Worm (Caenorhabditis elegans) whole organism, late embryonic: ENCODE results near the gene srw-145.

Source experiments
- C08G9.2 ChIP-seq: sonication (generic microtip); optimal IDR thresholded peaks from 2 replicates; lab custom pipeline; 2016; ENCODE audit warnings: mild to moderate bottlenecking, missing genetic modification characterization, moderate library complexity, missing compliant biosample characterization
- C38D4.7 ChIP-seq: fragments of 200-800 bp; sonication (Bioruptor generic); optimal IDR thresholded peaks from 2 replicates; lab custom pipeline; 2018; ENCODE audit warnings: mild to moderate bottlenecking, missing genetic modification characterization, moderate library complexity, missing compliant biosample characterization
- K09A11.1 ChIP-seq: sonication (generic microtip); optimal IDR thresholded peaks from 2 replicates; lab custom pipeline; 2017; ENCODE audit warnings: antibody characterized with exemption, mild to moderate bottlenecking, missing genetic modification characterization, missing compliant biosample characterization; ENCODE audit not compliant: insufficient read depth
- ama-1 ChIP-seq: fragments of 150-350 bp; optimal IDR thresholded peaks from 2 replicates; lab custom pipeline; 2014
- ceh-18 ChIP-seq: sonication (generic microtip); optimal IDR thresholded peaks from 2 replicates; lab custom pipeline; 2016; ENCODE audit warnings: missing genetic modification characterization, missing compliant biosample characterization
- ceh-19 ChIP-seq: fragments of 200-800 bp; sonication (Bioruptor generic); optimal IDR thresholded peaks from 2 replicates; lab custom pipeline; 2018; ENCODE audit warnings: mild to moderate bottlenecking, missing genetic modification characterization, missing compliant biosample characterization
- ceh-24 ChIP-seq: sonication (generic microtip); optimal IDR thresholded peaks from 2 replicates; lab custom pipeline; 2016; ENCODE audit warnings: mild to moderate bottlenecking, missing genetic modification characterization, missing compliant biosample characterization
- ceh-30 ChIP-seq: fragments of 150-350 bp; optimal IDR thresholded peaks from 2 replicates; lab custom pipeline; 2014; ENCODE audit warnings: missing biosample characterization, missing genetic modification characterization
- ceh-31 ChIP-seq: sonication (generic microtip); optimal IDR thresholded peaks from 2 replicates; lab custom pipeline; 2016; ENCODE audit warnings: missing genetic modification characterization, missing compliant biosample characterization
- ceh-48 ChIP-seq: sonication (generic microtip); optimal IDR thresholded peaks from 2 replicates; lab custom pipeline; 2016; ENCODE audit warnings: missing genetic modification characterization, inconsistent platforms, missing compliant biosample characterization
- ceh-6 ChIP-seq: fragments of 200-800 bp; sonication (Bioruptor generic); optimal IDR thresholded peaks from 2 replicates; lab custom pipeline; 2018; ENCODE audit warnings: mild to moderate bottlenecking, missing genetic modification characterization, missing compliant biosample characterization
- che-1 ChIP-seq: sonication (generic microtip); optimal IDR thresholded peaks from 2 replicates; lab custom pipeline; 2016; ENCODE audit warnings: mild to moderate bottlenecking, missing genetic modification characterization, missing compliant biosample characterization
- dmd-4 ChIP-seq: sonication (generic microtip); optimal IDR thresholded peaks from 2 replicates; lab custom pipeline; 2016; ENCODE audit warnings: borderline replicate concordance, missing genetic modification characterization, missing compliant biosample characterization
- dve-1 ChIP-seq: sonication (generic microtip); optimal IDR thresholded peaks from 2 replicates; lab custom pipeline; 2017; ENCODE audit warnings: antibody characterized with exemption, mild to moderate bottlenecking, missing genetic modification characterization, missing compliant biosample characterization
- elt-2 ChIP-seq: sonication (generic microtip); optimal IDR thresholded peaks from 2 replicates; lab custom pipeline; 2016; ENCODE audit warnings: missing genetic modification reagents, missing genetic modification characterization, missing compliant biosample characterization
- elt-4 ChIP-seq: sonication (generic microtip); optimal IDR thresholded peaks from 2 replicates; lab custom pipeline; 2016; ENCODE audit warnings: missing genetic modification characterization, missing compliant biosample characterization
- gmeb-2 ChIP-seq: sonication (generic microtip); optimal IDR thresholded peaks from 2 replicates; lab custom pipeline; 2016; ENCODE audit warnings: missing genetic modification characterization, inconsistent platforms, missing compliant biosample characterization
- hlh-13 ChIP-seq: fragments of 200-800 bp; sonication (Bioruptor generic); optimal IDR thresholded peaks from 2 replicates; lab custom pipeline; 2018; ENCODE audit warnings: mild to moderate bottlenecking, missing genetic modification characterization, missing compliant biosample characterization
- hlh-15 ChIP-seq: sonication (generic microtip); optimal IDR thresholded peaks from 2 replicates; lab custom pipeline; 2016; ENCODE audit warnings: missing genetic modification characterization, missing compliant biosample characterization
- hlh-30 ChIP-seq: sonication (generic microtip); optimal IDR thresholded peaks from 2 replicates; lab custom pipeline; 2017; ENCODE audit warnings: antibody characterized with exemption, missing genetic modification characterization, missing compliant biosample characterization; ENCODE audit not compliant: insufficient read depth
- lin-11 ChIP-seq: fragments of 200-800 bp; sonication (Bioruptor generic); optimal IDR thresholded peaks from 2 replicates; lab custom pipeline; 2018; ENCODE audit warnings: mild to moderate bottlenecking, missing genetic modification characterization, missing compliant biosample characterization
- madf-2 ChIP-seq: sonication (generic microtip); optimal IDR thresholded peaks from 2 replicates; lab custom pipeline; 2017; ENCODE audit warnings: missing genetic modification characterization, missing compliant biosample characterization
- mec-3 ChIP-seq: sonication (generic microtip); optimal IDR thresholded peaks from 2 replicates; lab custom pipeline; 2016; ENCODE audit warnings: borderline replicate concordance, missing genetic modification characterization, missing compliant biosample characterization
- nhr-11 ChIP-seq: fragments of 150-350 bp; optimal IDR thresholded peaks from 2 replicates; lab custom pipeline; 2014; ENCODE audit warnings: missing biosample characterization, missing genetic modification characterization
- nhr-232 ChIP-seq: sonication (generic microtip); optimal IDR thresholded peaks from 2 replicates; lab custom pipeline; 2016; ENCODE audit warnings: missing genetic modification characterization, missing compliant biosample characterization
- odd-2 ChIP-seq: sonication (generic microtip); optimal IDR thresholded peaks from 2 replicates; lab custom pipeline; 2017; ENCODE audit warnings: antibody characterized with exemption, mild to moderate bottlenecking, missing genetic modification characterization, missing compliant biosample characterization
- pax-1 ChIP-seq: fragments of 150-350 bp; optimal IDR thresholded peaks from 2 replicates; lab custom pipeline; 2014; ENCODE audit warnings: missing biosample characterization, missing genetic modification characterization
- pha-4 ChIP-seq: fragments of 150-350 bp; optimal IDR thresholded peaks from 2 replicates; lab custom pipeline; 2018; ENCODE audit warnings: missing biosample characterization, missing genetic modification reagents, missing genetic modification characterization
- pros-1 ChIP-seq: fragments of 150-350 bp; optimal IDR thresholded peaks from 2 replicates; lab custom pipeline; 2014; ENCODE audit warnings: missing biosample characterization, missing genetic modification reagents, missing genetic modification characterization
- rnt-1 ChIP-seq: sonication (generic microtip); optimal IDR thresholded peaks from 2 replicates; lab custom pipeline; 2016; ENCODE audit warnings: missing genetic modification characterization, missing compliant biosample characterization
- sox-2 ChIP-seq: fragments of 200-800 bp; sonication (Bioruptor generic); IDR thresholded peaks from 2 replicates; pipeline ENCODE4 v1.3.6; 2022; ENCODE audit warnings: missing genetic modification reagents, missing genetic modification characterization, missing compliant biosample characterization
- tbx-7 ChIP-seq: sonication (generic microtip); optimal IDR thresholded peaks from 2 replicates; lab custom pipeline; 2016; ENCODE audit warnings: missing genotype, missing genetic modification characterization, missing compliant biosample characterization
- unc-3 ChIP-seq, 2 experiments: fragments of 200-800 bp in 1 of 2; sonication (Bioruptor generic) in 1 of 2; sonication (generic microtip) in 1 of 2; conservative IDR thresholded peaks in 1 of 2; optimal IDR thresholded peaks in 1 of 2; 2 replicates each; pipeline versions ENCODE4 v1.3.6 to Lab custom; 2016 to 2022; ENCODE audit warnings: missing compliant biosample characterization in 2 of 2, missing genetic modification characterization in 2 of 2, missing genetic modification reagents in 1 of 2
- unc-42 ChIP-seq: sonication (generic microtip); optimal IDR thresholded peaks from 2 replicates; lab custom pipeline; 2016; ENCODE audit warnings: missing genotype, missing genetic modification characterization, missing compliant biosample characterization
- ztf-16 ChIP-seq: sonication (generic microtip); optimal IDR thresholded peaks from 2 replicates; lab custom pipeline; 2017; ENCODE audit warnings: missing genetic modification characterization, missing compliant biosample characterization

The srw-145 gene

DNA sequence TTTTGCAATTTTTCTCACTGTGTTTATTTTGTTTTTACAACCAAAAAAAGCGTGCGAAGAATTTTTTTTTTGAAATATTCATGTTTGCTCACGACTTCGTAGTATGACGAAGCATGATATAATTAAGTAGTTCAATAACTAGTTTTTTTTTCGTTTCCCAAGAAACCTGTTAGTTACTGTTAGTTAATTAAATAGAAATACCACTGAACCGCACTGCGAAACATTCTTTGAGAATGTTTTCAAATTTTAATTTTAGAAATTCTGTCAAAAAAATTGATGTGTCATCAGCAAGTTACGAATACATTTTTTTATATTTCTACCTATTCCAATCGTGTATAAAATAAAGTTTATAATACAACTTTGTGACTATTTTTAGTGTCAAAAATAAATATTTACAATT, 10.6 kb upstream of the srw-145 start, which contains the start of gene srxa-12:
TSS of gene srxa-12 (plus strand) at position 301 of the 400 bp plus-strand sequence.
- TF ChIP-seq hlh-30 (tag; lab: Kevin White, UChicago): no peak
- TF ChIP-seq unc-42 (tag; lab: Kevin White, UChicago): no peak
- no peak for TF ChIP-seq ceh-24 (tag; lab: Kevin White, UChicago)
- no peak for TF ChIP-seq hlh-15 (tag; lab: Kevin White, UChicago)
- no peak for TF ChIP-seq unc-3 (GFP tag; conservative IDR thresholded peaks at IDR 0.05; lab: Robert Waterston, UW)
- no peak for TF ChIP-seq unc-3 (tag; optimal IDR thresholded peaks at IDR 0.05; lab: Kevin White, UChicago)
- no peak for TF ChIP-seq nhr-11
- TF ChIP-seq ztf-16: no peak
- no peak for TF ChIP-seq pros-1 (tag; lab: Kevin White, UChicago)
- TF ChIP-seq ceh-31 (tag; lab: Kevin White, UChicago): no peak

DNA sequence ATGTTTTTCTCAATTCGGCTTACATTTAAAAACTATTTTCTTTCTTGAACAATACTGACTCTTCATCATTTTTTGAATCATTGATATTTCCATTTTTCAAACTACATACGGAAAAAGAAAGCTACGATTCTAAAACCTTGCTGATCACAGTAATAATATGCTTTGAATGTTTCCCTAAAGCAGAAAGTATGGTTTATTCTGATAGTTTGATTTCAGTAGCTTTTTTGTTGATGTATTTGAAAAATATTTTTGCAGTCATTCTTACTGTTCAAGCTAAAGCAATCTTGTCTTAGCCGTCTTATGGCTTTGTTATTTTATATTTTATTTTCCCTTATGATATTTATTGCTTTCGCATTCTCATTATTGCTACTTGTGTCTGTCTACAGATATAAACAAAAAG, 7.4 kb upstream of the srw-145 start, which contains the start of gene srxa-13:
TSS of gene srxa-13 (plus strand) at position 301 of the 400 bp plus-strand sequence.
- TF ChIP-seq ama-1 (lab: Kevin White, UChicago) (no peak), ceh-30 (tag; lab: Kevin White, UChicago) (no peak), pha-4 (no peak)

DNA sequence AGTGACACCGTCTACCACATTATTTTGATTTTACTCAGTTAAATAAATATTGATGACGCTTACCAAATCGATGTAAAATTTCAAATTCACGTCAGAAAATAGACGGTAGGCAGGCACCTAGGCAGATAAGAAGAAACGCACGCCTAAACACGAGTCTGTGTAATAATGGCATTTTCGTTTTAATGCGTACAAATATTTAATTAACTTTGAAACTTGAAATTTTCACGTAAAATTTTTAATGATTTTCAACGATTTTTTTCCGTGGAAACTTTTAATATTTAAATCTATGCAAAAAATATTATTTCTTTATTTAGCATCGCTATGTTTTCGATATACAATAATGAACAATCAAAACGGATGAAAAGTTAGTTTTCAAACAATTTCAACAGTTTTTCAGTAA, 5.7 kb upstream of the srw-145 start, which contains the start of gene C06B3.16:
TSS of gene C06B3.16 (plus strand) at position 301 of the 400 bp plus-strand sequence.
- no peak for TF ChIP-seq C08G9.2 (tag; lab: Kevin White, UChicago)
- no peak for TF ChIP-seq dmd-4 (tag; lab: Kevin White, UChicago)
- no peak for TF ChIP-seq mec-3 (tag; lab: Kevin White, UChicago)
- no peak for TF ChIP-seq che-1 (tag; lab: Kevin White, UChicago)
- TF ChIP-seq ceh-19: no peak
- no peak for TF ChIP-seq gmeb-2 (tag; lab: Kevin White, UChicago)
- no peak for TF ChIP-seq elt-2 (tag; lab: Kevin White, UChicago)
- TF ChIP-seq pax-1: no peak
- no peak for TF ChIP-seq hlh-13 (GFP tag; lab: Kevin White, UChicago)
- TF ChIP-seq elt-4: no peak
- no peak for TF ChIP-seq nhr-232 (tag; lab: Kevin White, UChicago)
- TF ChIP-seq ceh-48 (tag; lab: Kevin White, UChicago): no peak
- TF ChIP-seq unc-42 (tag; lab: Kevin White, UChicago): no peak
- no peak for TF ChIP-seq dve-1
- TF ChIP-seq sox-2 (GFP tag; lab: Robert Waterston, UW): no peak
- no peak for TF ChIP-seq lin-11 (tag; lab: Kevin White, UChicago)
- TF ChIP-seq rnt-1: no peak

DNA sequence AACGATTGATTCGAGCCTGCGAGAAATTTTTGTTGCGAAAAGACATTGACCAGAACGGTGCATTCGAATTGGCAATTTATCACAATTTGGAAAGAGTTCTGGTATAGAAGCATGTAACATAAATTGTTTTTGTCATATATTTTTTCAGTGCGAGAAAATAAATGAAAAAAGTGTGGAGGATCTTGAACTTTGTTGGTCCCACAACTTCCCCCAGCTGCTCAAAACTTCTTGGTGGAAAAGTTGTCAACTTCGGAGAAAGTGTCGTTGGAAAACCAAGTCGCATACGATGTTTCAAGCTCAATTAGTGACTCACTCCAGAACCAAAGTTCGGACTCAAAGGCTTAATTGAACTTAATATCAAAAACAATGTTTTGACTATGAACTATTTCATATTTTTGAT, 5.0 kb upstream of the srw-145 start:
- no peak for TF ChIP-seq ceh-18
- no peak for TF ChIP-seq ceh-6 (GFP tag; lab: Kevin White, UChicago)
- no peak for TF ChIP-seq odd-2 (tag; lab: Kevin White, UChicago)
- no peak for TF ChIP-seq pha-4

DNA sequence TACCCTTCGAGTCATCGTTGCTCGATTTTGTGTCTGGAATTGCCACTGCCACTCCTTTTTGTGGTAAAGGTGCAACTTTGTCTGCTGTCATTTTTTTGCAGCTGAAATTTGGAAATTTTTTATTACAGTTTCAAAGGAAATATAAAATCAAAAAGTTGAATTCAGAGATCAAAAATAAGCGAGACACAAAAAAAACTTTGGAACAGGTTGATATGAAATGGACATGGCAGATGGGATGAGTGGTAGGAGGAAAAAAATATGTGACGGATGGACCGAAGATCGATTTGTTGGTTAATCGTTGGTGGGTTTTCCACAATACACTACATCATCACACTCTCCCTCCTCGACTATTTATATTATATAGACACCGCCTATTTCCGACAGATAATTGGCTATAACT, 2.4 kb upstream of the srw-145 start, which contains the start of gene R10D12.1:
TSS of gene R10D12.1 (minus strand) at position 101 of the 400 bp plus-strand sequence.
- TF ChIP-seq tbx-7 (tag; lab: Kevin White, UChicago) (no peak), K09A11.1 (tag; lab: Kevin White, UChicago) (no peak), dmd-4 (tag; lab: Kevin White, UChicago) (no peak), rnt-1 (no peak), nhr-11 (no peak), C38D4.7 (GFP tag; lab: Kevin White, UChicago) (no peak), madf-2 (tag; lab: Kevin White, UChicago) (no peak), mec-3 (tag; lab: Kevin White, UChicago) (no peak)
